Fruit fly (Drosophila melanogaster) whole organism: ENCODE measurements around the gene Exo84.

Experiments
- CG8478 ChIP-seq: fragments of >200 bp; optimal IDR thresholded peaks from 2 replicates; lab custom pipeline; 2018; ENCODE audit warnings: inconsistent platforms
- Dll ChIP-seq: fragments of >200 bp; optimal IDR thresholded peaks from 2 replicates; lab custom pipeline; 2017
- EcR ChIP-seq, 2 experiments: fragments of >200 bp; optimal IDR thresholded peaks; 2 replicates each; lab custom pipeline; 2017; ENCODE audit warnings: missing biosample characterization in 2 of 2, missing genetic modification characterization in 2 of 2, missing genetic modification reagents in 2 of 2
- pan ChIP-seq: fragments of >200 bp; optimal IDR thresholded peaks from 2 replicates; lab custom pipeline; 2017
- psq ChIP-seq: fragments of >200 bp; optimal IDR thresholded peaks from 2 replicates; lab custom pipeline; 2017
- usp ChIP-seq: fragments of >200 bp; optimal IDR thresholded peaks from 2 replicates; lab custom pipeline; 2017; ENCODE audit warnings: missing biosample characterization, missing genetic modification characterization, mixed read lengths

Exo84 gene

dm6 chr3R:26052150-26052908, at the start of gene Exo84, which contains the start of gene Vps2:
Gene Exo84 (minus strand): TSS chr3R:26052257.
Gene Vps2 (plus strand): TSS chr3R:26052821.
- TF ChIP-seq usp = no peak
- no peak for TF ChIP-seq psq

DNA sequence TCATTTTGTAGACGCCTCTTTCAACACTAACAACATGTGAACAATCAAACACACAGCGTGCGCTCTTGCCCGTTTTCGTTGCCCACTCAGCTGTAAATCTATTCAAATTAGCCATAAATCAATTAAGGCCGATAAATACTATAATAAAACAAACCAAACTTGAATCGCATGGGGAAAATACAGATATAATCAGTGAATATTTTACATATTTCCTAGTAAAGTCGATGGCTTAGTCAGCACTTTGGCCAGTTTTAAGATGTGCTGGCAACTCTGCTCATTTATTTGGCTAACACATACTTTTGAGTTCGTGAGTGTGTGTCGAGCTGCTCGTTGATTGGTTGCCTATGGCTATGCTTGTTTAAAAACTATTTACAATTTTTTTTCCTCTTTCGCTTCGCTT, 47.2 kb upstream of the Exo84 start:
- TF ChIP-seq Dll (lab: Kevin White, UChicago) (no peak), pan (lab: Kevin White, UChicago) (no peak), CG8478 (no peak), usp (no peak), EcR (GFP tag; optimal IDR thresholded peaks at IDR 0.05; lab: Kevin White, UChicago) (no peak), psq (no peak)

dm6 chr3R:26098502-26099210, 46.6 kb upstream of the Exo84 start, which contains the start of gene dysf:
Gene dysf (minus strand): TSS chr3R:26098711.
- TF ChIP-seq Dll (lab: Kevin White, UChicago) = no peak

DNA sequence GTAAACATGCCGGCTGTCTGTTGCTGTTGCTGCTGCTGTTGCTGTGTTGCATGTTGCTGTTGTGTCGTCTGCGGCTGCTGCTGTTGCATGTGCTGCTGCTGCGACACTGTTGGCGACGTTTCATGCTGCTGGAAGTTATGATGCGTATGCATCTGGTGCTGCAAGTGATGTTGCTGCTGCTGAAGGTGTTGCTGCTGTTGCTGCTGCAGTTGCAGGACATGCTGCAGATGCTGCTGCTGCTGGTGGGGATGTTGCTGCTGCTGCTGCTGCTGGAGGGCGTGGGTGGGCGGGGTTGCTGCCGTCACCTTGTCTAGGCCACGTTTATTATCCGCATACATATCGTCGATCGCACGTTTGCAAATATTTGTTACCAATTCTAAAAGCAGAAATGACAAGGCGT, 44.1 kb upstream of the Exo84 start:
- TF ChIP-seq EcR (GFP tag; optimal IDR thresholded peaks at IDR 0.05; lab: Kevin White, UChicago) = no peak
- no peak for TF ChIP-seq psq
- TF ChIP-seq CG8478 = no peak

- TF ChIP-seq pan (lab: Kevin White, UChicago) (no peak), EcR (GFP tag; optimal IDR thresholded peaks at IDR 0.05; lab: Kevin White, UChicago) (no peak), Dll (lab: Kevin White, UChicago) (no peak), CG8478 (no peak), psq (no peak), usp (no peak)
Observed at dm6 chr3R:26095551-26095950, 43.5 kb upstream of the Exo84 start.

- TF ChIP-seq EcR (GFP tag; optimal IDR thresholded peaks at IDR 0.05; lab: Kevin White, UChicago) = no peak
- no peak for TF ChIP-seq psq
- no peak for TF ChIP-seq pan (lab: Kevin White, UChicago)
- no peak for TF ChIP-seq CG8478
- TF ChIP-seq usp = no peak
- TF ChIP-seq Dll (lab: Kevin White, UChicago) = no peak
Observed at dm6 chr3R:26081380-26081991, 29.4 kb upstream of the Exo84 start.

DNA sequence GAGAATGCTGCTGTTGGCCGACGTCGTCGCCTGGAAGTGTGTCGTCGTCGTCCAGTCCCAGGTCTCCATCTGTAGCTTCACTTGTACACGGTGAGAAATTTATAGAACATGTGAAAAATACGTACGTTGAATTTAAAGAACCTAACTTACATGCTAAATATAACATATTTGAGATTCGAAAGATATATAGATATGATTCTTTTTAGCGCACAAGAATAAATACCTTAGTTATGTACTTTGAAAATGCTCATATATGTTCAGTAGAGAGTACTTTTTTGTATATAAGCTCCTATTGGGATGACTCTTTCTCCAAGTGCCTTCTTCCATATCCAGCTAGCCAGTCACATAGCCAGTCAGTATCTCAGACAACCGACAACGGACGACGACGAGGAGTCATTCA, 23.2 kb upstream of the Exo84 start:
- no peak for TF ChIP-seq EcR (GFP tag; optimal IDR thresholded peaks at IDR 0.05; lab: Kevin White, UChicago)

DNA sequence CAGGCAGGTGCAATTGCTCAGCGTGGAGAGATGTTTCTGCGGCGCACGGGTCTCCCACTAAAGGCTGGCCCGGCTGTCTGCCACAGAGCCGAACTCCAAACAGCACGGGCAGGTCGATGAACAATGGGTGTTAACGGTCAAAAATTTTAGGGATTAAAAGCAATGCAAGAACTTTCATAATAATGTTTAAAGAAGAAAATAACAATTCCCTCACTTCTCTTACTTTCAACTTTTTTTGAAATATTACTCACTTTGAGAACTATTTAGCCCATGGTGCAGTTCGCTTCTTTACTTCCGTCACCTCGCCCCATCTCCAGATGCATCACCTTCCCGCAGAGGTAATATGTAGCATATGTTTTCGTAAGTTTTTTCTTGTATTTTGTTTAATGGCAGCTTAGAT, 20.4 kb upstream of the Exo84 start:
- no peak for TF ChIP-seq Dll (lab: Kevin White, UChicago)

- TF ChIP-seq psq (no peak), EcR (GFP tag; optimal IDR thresholded peaks at IDR 0.05; lab: Kevin White, UChicago) (no peak), usp (no peak), pan (lab: Kevin White, UChicago) (no peak), Dll (lab: Kevin White, UChicago) (no peak), CG8478 (no peak)
Observed at dm6 chr3R:26068135-26068534, 16.1 kb upstream of the Exo84 start.

dm6 chr3R:26064708-26065107, 12.7 kb upstream of the Exo84 start:
- TF ChIP-seq CG8478 (no peak), EcR (GFP tag; optimal IDR thresholded peaks at IDR 0.05; lab: Kevin White, UChicago) (no peak), psq (no peak), Dll (lab: Kevin White, UChicago) (no peak), pan (lab: Kevin White, UChicago) (no peak), usp (no peak)

- TF ChIP-seq EcR (GFP tag; optimal IDR thresholded peaks at IDR 0.05; lab: Kevin White, UChicago) = no peak
- no peak for TF ChIP-seq psq
- no peak for TF ChIP-seq Dll (lab: Kevin White, UChicago)
- no peak for TF ChIP-seq CG8478
- TF ChIP-seq usp = no peak
- no peak for TF ChIP-seq pan (lab: Kevin White, UChicago)
Observed at dm6 chr3R:26062911-26063310, 10.9 kb upstream of the Exo84 start, which contains the start of gene CG14551. Gene CG14551 (minus strand): TSS chr3R:26063011.

DNA sequence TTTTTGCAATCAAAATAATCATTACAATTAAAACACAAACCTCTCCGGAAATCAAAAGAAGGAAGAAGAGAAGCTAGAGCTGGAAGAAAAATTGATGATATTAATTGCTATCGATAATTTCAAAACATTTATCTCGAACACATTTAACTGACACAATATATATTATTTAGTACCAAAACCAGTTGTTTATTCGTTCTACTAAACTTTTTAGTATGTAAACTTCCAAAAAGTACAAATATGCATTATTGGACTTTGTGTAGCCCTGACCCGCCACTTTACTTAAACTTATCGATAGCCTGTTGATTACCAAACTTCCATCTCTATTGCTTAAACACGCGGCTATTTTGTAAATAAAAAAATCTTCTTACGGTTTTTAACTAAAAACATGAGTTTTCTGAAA, 7.1 kb upstream of the Exo84 start, which contains the start of the genes RpL34a and Trmt61:
TSS of gene RpL34a (minus strand) at position 73 of the 400 bp plus-strand sequence.
TSS of gene Trmt61 (plus strand) at position 302 of the 400 bp plus-strand sequence.
- no peak for TF ChIP-seq EcR (GFP tag; optimal IDR thresholded peaks at IDR 0.05; lab: Kevin White, UChicago)
- no peak for TF ChIP-seq psq
- TF ChIP-seq usp = no peak
- no peak for TF ChIP-seq pan (lab: Kevin White, UChicago)

- TF ChIP-seq psq = no peak
- no peak for TF ChIP-seq pan (lab: Kevin White, UChicago)
- TF ChIP-seq usp = no peak
- no peak for TF ChIP-seq CG8478
- TF ChIP-seq EcR (GFP tag; optimal IDR thresholded peaks at IDR 0.05; lab: Kevin White, UChicago) = no peak
- no peak for TF ChIP-seq Dll (lab: Kevin White, UChicago)
Observed at dm6 chr3R:26058066-26058465, 6.0 kb upstream of the Exo84 start, which contains the start of the genes PIG-P and Tcs6. Gene PIG-P (minus strand): TSS chr3R:26058223. Gene Tcs6 (minus strand): TSS chr3R:26058223.
